Fruit fly (Drosophila melanogaster) whole organism, embryonic: ENCODE results near the gene CG17224.

Experiments used
- Awh ChIP-seq: fragments of 200-800 bp; sonication (Bioruptor generic); IDR thresholded peaks from 2 replicates; pipeline ENCODE4, ENCODE4 v1.3.6; 2022; ENCODE audit warnings: missing biosample characterization, missing genetic modification characterization
- CG11085 ChIP-seq: fragments of 200-800 bp; sonication (Bioruptor generic); IDR thresholded peaks from 2 replicates; pipeline ENCODE4 v1.3.6; 2022; ENCODE audit warnings: missing biosample characterization, missing genetic modification characterization
- CG12659 ChIP-seq: fragments of 200-800 bp; sonication (Bioruptor generic); optimal IDR thresholded peaks from 3 replicates; lab custom pipeline; 2017; ENCODE audit warnings: mild to moderate bottlenecking, missing biosample characterization, missing genetic modification reagents, missing genetic modification characterization
- CG14441 ChIP-seq: fragments of 200-800 bp; sonication (Bioruptor generic); IDR thresholded peaks from 2 replicates; pipeline ENCODE4 v1.3.6; 2022; ENCODE audit warnings: missing biosample characterization, missing genetic modification characterization
- CG16815 ChIP-seq: fragments of 200-800 bp; sonication (Bioruptor generic); optimal IDR thresholded peaks from 3 replicates; lab custom pipeline; 2017; ENCODE audit warnings: missing biosample characterization, mild to moderate bottlenecking, missing genetic modification characterization
- CG2678 ChIP-seq: fragments of 200-800 bp; sonication (Bioruptor generic); optimal IDR thresholded peaks from 3 replicates; lab custom pipeline; 2019; ENCODE audit warnings: missing biosample characterization, mild to moderate bottlenecking, missing genetic modification characterization, moderate library complexity
- CG30020 ChIP-seq: fragments of 200-800 bp; optimal IDR thresholded peaks from 2 replicates; lab custom pipeline; 2019; ENCODE audit warnings: missing biosample characterization, mild to moderate bottlenecking, missing genetic modification characterization, moderate library complexity
- CG31365 ChIP-seq: fragments of 200-800 bp; sonication (Bioruptor generic); optimal IDR thresholded peaks from 2 replicates; lab custom pipeline; 2018; ENCODE audit warnings: missing biosample characterization, mild to moderate bottlenecking, missing genetic modification characterization
- CG33557 ChIP-seq: fragments of 200-800 bp; sonication (Bioruptor generic); optimal IDR thresholded peaks from 2 replicates; lab custom pipeline; 2019; ENCODE audit warnings: missing biosample characterization, mild to moderate bottlenecking, missing genetic modification characterization, moderate library complexity
- CG4820 ChIP-seq: fragments of 200-800 bp; sonication (Bioruptor generic); optimal IDR thresholded peaks from 3 replicates; lab custom pipeline; 2016; ENCODE audit warnings: missing biosample characterization, missing genetic modification characterization
- CG5180 ChIP-seq: fragments of 200-800 bp; sonication (Bioruptor generic); optimal IDR thresholded peaks from 3 replicates; lab custom pipeline; 2017; ENCODE audit warnings: missing biosample characterization, missing genetic modification characterization, mild to moderate bottlenecking, moderate library complexity, missing genetic modification reagents
- CG6254 ChIP-seq: fragments of 200-800 bp; sonication (Bioruptor generic); optimal IDR thresholded peaks from 3 replicates; lab custom pipeline; 2017; ENCODE audit warnings: mild to moderate bottlenecking, missing biosample characterization, missing genetic modification reagents, missing genetic modification characterization
- CG6813 ChIP-seq: fragments of 200-800 bp; sonication (Bioruptor generic); optimal IDR thresholded peaks from 2 replicates; lab custom pipeline; 2017; ENCODE audit warnings: missing biosample characterization, missing genetic modification characterization, mild to moderate bottlenecking, moderate library complexity, missing genetic modification reagents
- CG7928 ChIP-seq: fragments of 200-800 bp; sonication (Bioruptor generic); optimal IDR thresholded peaks from 2 replicates; lab custom pipeline; 2017; ENCODE audit warnings: missing biosample characterization, mild to moderate bottlenecking, missing genetic modification characterization
- CG8281 ChIP-seq: fragments of 200-800 bp; sonication (Bioruptor generic); optimal IDR thresholded peaks from 2 replicates; lab custom pipeline; 2018; ENCODE audit warnings: missing biosample characterization, mild to moderate bottlenecking, missing genetic modification characterization, moderate library complexity
- CG8359 ChIP-seq: fragments of 200-800 bp; sonication (Bioruptor generic); optimal IDR thresholded peaks from 2 replicates; lab custom pipeline; 2017; ENCODE audit warnings: missing biosample characterization, mild to moderate bottlenecking, missing genetic modification characterization, borderline replicate concordance
- CG8765 ChIP-seq: fragments of 200-800 bp; sonication (Bioruptor generic); IDR thresholded peaks from 2 replicates; pipeline ENCODE4 v1.3.6; 2022; ENCODE audit warnings: missing biosample characterization, missing genetic modification characterization
- CG8944 ChIP-seq: fragments of 200-800 bp; sonication (Bioruptor generic); optimal IDR thresholded peaks from 3 replicates; lab custom pipeline; 2016; ENCODE audit warnings: missing biosample characterization, missing genetic modification characterization
- Camta ChIP-seq: fragments of 200-800 bp; sonication (Bioruptor generic); optimal IDR thresholded peaks from 2 replicates; lab custom pipeline; 2016; ENCODE audit warnings: missing biosample characterization, missing genetic modification characterization
- D ChIP-seq, 2 experiments: fragments of 200-800 bp in 1 of 2; fragments of >200 bp in 1 of 2; sonication (Bioruptor generic) in 1 of 2; optimal IDR thresholded peaks; 2 replicates in 1 of 2; 3 replicates in 1 of 2; lab custom pipeline; 2017; ENCODE audit warnings: mild to moderate bottlenecking in 1 of 2, missing biosample characterization in 1 of 2, missing genetic modification characterization in 1 of 2, missing genetic modification reagents in 1 of 2
- Dad ChIP-seq: fragments of 200-800 bp; sonication (Bioruptor generic); optimal IDR thresholded peaks from 3 replicates; lab custom pipeline; 2016; ENCODE audit warnings: missing biosample characterization, missing genetic modification characterization
- Dip3 ChIP-seq: fragments of 200-800 bp; sonication (Bioruptor generic); optimal IDR thresholded peaks from 3 replicates; lab custom pipeline; 2016; ENCODE audit warnings: missing biosample characterization, missing genetic modification characterization
- Dll ChIP-seq: fragments of 200-800 bp; sonication (Bioruptor generic); IDR thresholded peaks from 4 replicates; pipeline ENCODE4 v1.3.6; 2022; ENCODE audit warnings: missing biosample characterization, missing genetic modification characterization; ENCODE audit not compliant: partially characterized antibody
- Gug ChIP-seq: fragments of 200-800 bp; sonication (Bioruptor generic); IDR thresholded peaks from 4 replicates; pipeline ENCODE4 v1.3.6; 2022; ENCODE audit warnings: missing biosample characterization, missing genetic modification characterization
- HHEX ChIP-seq: fragments of 200-800 bp; sonication (Bioruptor generic); optimal IDR thresholded peaks from 3 replicates; lab custom pipeline; 2017; ENCODE audit warnings: missing biosample characterization, mild to moderate bottlenecking, missing genetic modification characterization, missing genetic modification reagents
- Hr78 ChIP-seq, 2 experiments: fragments of 200-800 bp in 1 of 2; fragments of >200 bp in 1 of 2; sonication (Bioruptor generic) in 1 of 2; optimal IDR thresholded peaks; 2 replicates each; lab custom pipeline; 2017 to 2019; ENCODE audit warnings: missing biosample characterization in 2 of 2, missing genetic modification characterization in 2 of 2, mild to moderate bottlenecking in 1 of 2, moderate library complexity in 1 of 2
- Hsf ChIP-seq: fragments of 200-800 bp; sonication (Bioruptor generic); optimal IDR thresholded peaks from 3 replicates; lab custom pipeline; 2016; ENCODE audit warnings: missing biosample characterization, missing genetic modification characterization
- MBD-R2 ChIP-seq: fragments of 200-800 bp; sonication (Bioruptor generic); IDR thresholded peaks from 2 replicates; pipeline ENCODE4 v1.3.6; 2022; ENCODE audit warnings: missing biosample characterization, missing genetic modification characterization
- Meics ChIP-seq: fragments of 200-800 bp; sonication (Bioruptor generic); optimal IDR thresholded peaks from 2 replicates; lab custom pipeline; 2017; ENCODE audit warnings: missing biosample characterization, mild to moderate bottlenecking, missing genetic modification characterization
- Myb ChIP-seq: fragments of 200-800 bp; sonication (Bioruptor generic); optimal IDR thresholded peaks from 2 replicates; lab custom pipeline; 2016; ENCODE audit warnings: missing biosample characterization, missing genetic modification characterization
- Pdp1 ChIP-seq, 2 experiments: fragments of 200-800 bp; sonication (Bioruptor generic); optimal IDR thresholded peaks; 3 replicates each; lab custom pipeline; 2016; ENCODE audit warnings: missing biosample characterization in 2 of 2, missing genetic modification characterization in 2 of 2, mild to moderate bottlenecking in 1 of 2, moderate library complexity in 1 of 2
- Sry-δ ChIP-seq: fragments of 200-800 bp; sonication (Bioruptor generic); optimal IDR thresholded peaks from 2 replicates; lab custom pipeline; 2016; ENCODE audit warnings: missing biosample characterization, missing genetic modification characterization
- Tbp ChIP-seq: fragments of >200 bp; optimal IDR thresholded peaks from 2 replicates; lab custom pipeline; 2018; ENCODE audit warnings: missing biosample characterization, missing genetic modification characterization
- bbx ChIP-seq: fragments of 200-800 bp; sonication (Bioruptor generic); IDR thresholded peaks from 2 replicates; pipeline ENCODE4 v1.3.6; 2022; ENCODE audit warnings: missing biosample characterization, missing genetic modification characterization; ENCODE audit not compliant: partially characterized antibody
- eve ChIP-seq, 2 experiments: fragments of >200 bp; optimal IDR thresholded peaks; 2 replicates each; lab custom pipeline; 2017; ENCODE audit warnings: missing biosample characterization in 2 of 2, missing genetic modification characterization in 2 of 2
- ewg ChIP-seq: fragments of 200-800 bp; sonication (Bioruptor generic); optimal IDR thresholded peaks from 3 replicates; lab custom pipeline; 2017; ENCODE audit warnings: mild to moderate bottlenecking, missing biosample characterization, missing genetic modification reagents, missing genetic modification characterization
- gcm ChIP-seq: fragments of 200-800 bp; sonication (Bioruptor generic); optimal IDR thresholded peaks from 2 replicates; lab custom pipeline; 2019; ENCODE audit warnings: missing biosample characterization, mild to moderate bottlenecking, missing genetic modification characterization, moderate library complexity
- gsb-n ChIP-seq: fragments of 200-800 bp; sonication (Bioruptor generic); optimal IDR thresholded peaks from 3 replicates; lab custom pipeline; 2018; ENCODE audit warnings: missing biosample characterization, mild to moderate bottlenecking, missing genetic modification characterization
- lab ChIP-seq: fragments of 200-800 bp; sonication (Bioruptor generic); optimal IDR thresholded peaks from 3 replicates; lab custom pipeline; 2017; ENCODE audit warnings: missing biosample characterization, missing genetic modification characterization, mild to moderate bottlenecking, moderate library complexity, missing genetic modification reagents
- maf-S ChIP-seq: fragments of 200-800 bp; sonication (Bioruptor generic); optimal IDR thresholded peaks from 2 replicates; lab custom pipeline; 2016; ENCODE audit warnings: missing biosample characterization, missing genetic modification characterization
- psq ChIP-seq: fragments of 200-800 bp; sonication (Bioruptor generic); optimal IDR thresholded peaks from 2 replicates; lab custom pipeline; 2017; ENCODE audit warnings: missing biosample characterization, missing genetic modification characterization
- ranshi ChIP-seq: fragments of 200-800 bp; sonication (Bioruptor generic); IDR thresholded peaks from 2 replicates; pipeline ENCODE4 v1.3.6; 2022; ENCODE audit warnings: missing biosample characterization, missing genetic modification characterization
- sens-2 ChIP-seq: fragments of 200-800 bp; sonication (Bioruptor generic); IDR thresholded peaks from 2 replicates; pipeline ENCODE4 v1.3.6; 2022; ENCODE audit warnings: missing biosample characterization, missing genetic modification characterization
- sug ChIP-seq: fragments of 200-800 bp; optimal IDR thresholded peaks from 2 replicates; lab custom pipeline; 2019; ENCODE audit warnings: missing biosample characterization, mild to moderate bottlenecking, missing genetic modification characterization, moderate library complexity
- tll ChIP-seq, 2 experiments: fragments of 200-800 bp in 1 of 2; fragments of >200 bp in 1 of 2; sonication (Bioruptor generic) in 1 of 2; optimal IDR thresholded peaks; 2 replicates each; lab custom pipeline; 2017 to 2019; ENCODE audit warnings: missing biosample characterization in 2 of 2, missing genetic modification characterization in 2 of 2, mild to moderate bottlenecking in 1 of 2, moderate library complexity in 1 of 2
- tna ChIP-seq: fragments of 200-800 bp; sonication (Bioruptor generic); IDR thresholded peaks from 2 replicates; pipeline ENCODE4 v1.3.6; 2022; ENCODE audit warnings: missing biosample characterization, missing genetic modification characterization; ENCODE audit not compliant: partially characterized antibody
- ttk ChIP-seq: fragments of 200-800 bp; sonication (Bioruptor generic); IDR thresholded peaks from 2 replicates; pipeline ENCODE4 v2.1.2; 2022; ENCODE audit warnings: missing biosample characterization, missing genetic modification characterization
- tx ChIP-seq: fragments of 200-800 bp; sonication (Bioruptor generic); optimal IDR thresholded peaks from 2 replicates; lab custom pipeline; 2016; ENCODE audit warnings: missing biosample characterization, missing genetic modification characterization
- unc-4 ChIP-seq: fragments of 200-800 bp; sonication (Bioruptor generic); IDR thresholded peaks from 2 replicates; pipeline ENCODE4 v1.3.6; 2022; ENCODE audit warnings: missing biosample characterization, missing genetic modification characterization; ENCODE audit not compliant: partially characterized antibody

The CG17224 gene

DNA sequence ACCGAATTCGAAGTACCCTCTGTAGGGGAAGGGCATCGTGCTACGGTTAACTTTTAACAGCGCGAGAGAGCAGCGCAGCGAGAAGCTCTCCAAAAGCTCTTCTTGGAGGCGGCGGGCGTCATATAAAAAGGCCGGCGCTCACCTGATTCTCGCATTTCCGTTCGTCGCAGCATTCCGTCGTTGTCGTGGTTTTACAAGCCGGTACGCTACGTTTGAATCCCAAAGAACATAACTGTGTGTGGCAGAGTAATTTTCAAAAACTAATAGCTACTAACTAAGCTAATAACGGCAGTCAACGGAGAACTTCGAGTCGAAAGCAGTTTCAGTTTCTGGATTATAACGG, 38.3 kb upstream of the CG17224 start, which contains the start of gene FASN1 (continued):
- no peak for TF ChIP-seq CG16815
- TF ChIP-seq gsb-n (tag; lab: Kevin White, UChicago) = no peak
- TF ChIP-seq Hsf (GFP tag; lab: Kevin White, UChicago) = no peak
- TF ChIP-seq CG12659 = no peak
- TF ChIP-seq ttk (GFP tag; lab: Robert Waterston, UW) = no peak
- peak; percentile 17 for TF ChIP-seq CG2678 (tag; lab: Kevin White, UChicago)
- 0 out of 2 replicates have a peak, but pooled peaks have one; percentile 50 for TF ChIP-seq ranshi (GFP tag; lab: Robert Waterston, UW)
- no peak for TF ChIP-seq sens-2 (GFP tag; lab: Robert Waterston, UW)
- no peak for TF ChIP-seq Pdp1 (GFP tag; optimal IDR thresholded peaks at IDR 0.05; lab: Kevin White, UChicago)
- no peak for TF ChIP-seq CG8281 (tag; lab: Kevin White, UChicago)
- TF ChIP-seq CG8765 (GFP tag; lab: Robert Waterston, UW) = no peak
- peak; percentile 46 for TF ChIP-seq CG6813 (GFP tag; lab: Kevin White, UChicago)
- no peak for TF ChIP-seq Camta
- no peak for TF ChIP-seq Tbp (GFP tag; lab: Kevin White, UChicago)
- no peak for TF ChIP-seq Hr78 (GFP tag; optimal IDR thresholded peaks at IDR 0.05; lab: Kevin White, UChicago)
- no peak for TF ChIP-seq CG8359
- TF ChIP-seq CG7928 (GFP tag; lab: Kevin White, UChicago) = no peak
- no peak for TF ChIP-seq ewg (GFP tag; lab: Kevin White, UChicago)
- TF ChIP-seq CG8944 (GFP tag; lab: Kevin White, UChicago) = no peak
- no peak for TF ChIP-seq CG31365
- TF ChIP-seq CG33557 (GFP tag; lab: Kevin White, UChicago) = no peak
- TF ChIP-seq CG5180 (GFP tag; lab: Kevin White, UChicago) = peak; percentile 23
- 0 out of 2 replicates have a peak, but pooled peaks have one; percentile 24 for TF ChIP-seq unc-4
- TF ChIP-seq Meics = no peak
- TF ChIP-seq psq (GFP tag; lab: Kevin White, UChicago) = no peak
- TF ChIP-seq CG14441 (GFP tag; lab: Robert Waterston, UW) = 0 out of 2 replicates have a peak, but pooled peaks have one; percentile 12
- peak; percentile 31; the same call in 1 of the 2 replicates for TF ChIP-seq MBD-R2 (GFP tag; lab: Robert Waterston, UW)
- peak; percentile 70; the same call in 2 of the 4 replicates for TF ChIP-seq Gug (GFP tag; lab: Robert Waterston, UW)
- TF ChIP-seq maf-S (GFP tag; lab: Kevin White, UChicago) = no peak
- peak; percentile 49; the same call in 1 of the 2 replicates for TF ChIP-seq bbx (GFP tag; lab: Robert Waterston, UW)
- no peak for TF ChIP-seq eve (GFP tag; optimal IDR thresholded peaks at IDR 0.05; lab: Kevin White, UChicago)
- TF ChIP-seq Sry-δ = no peak
- TF ChIP-seq CG6254 = no peak
- no peak for TF ChIP-seq Awh (GFP tag; lab: Robert Waterston, UW)
- TF ChIP-seq HHEX (GFP tag; lab: Kevin White, UChicago) = peak; percentile 14
- no peak for TF ChIP-seq CG30020
- TF ChIP-seq tx (GFP tag; lab: Kevin White, UChicago) = no peak
- no peak for TF ChIP-seq D (optimal IDR thresholded peaks at IDR 0.05; lab: Kevin White, UChicago)
- no peak for TF ChIP-seq D (GFP tag; optimal IDR thresholded peaks at IDR 0.05; lab: Kevin White, UChicago)
- no peak for TF ChIP-seq gcm
- no peak for TF ChIP-seq Dip3
- no peak for TF ChIP-seq CG4820 (GFP tag; lab: Kevin White, UChicago)
- TF ChIP-seq CG11085 (GFP tag; lab: Robert Waterston, UW) = no peak
- no peak for TF ChIP-seq Dll
- TF ChIP-seq lab (GFP tag; lab: Kevin White, UChicago) = peak; percentile 26
- TF ChIP-seq tll (GFP tag; optimal IDR thresholded peaks at IDR 0.05; lab: Kevin White, UChicago) = no peak
- TF ChIP-seq Myb (GFP tag; lab: Kevin White, UChicago) = peak; percentile 31
- TF ChIP-seq Dad (GFP tag; lab: Kevin White, UChicago) = peak; percentile 0
- TF ChIP-seq tna (GFP tag; lab: Robert Waterston, UW) = peak; percentile 45; the same call in 1 of the 2 replicates
- TF ChIP-seq sug (tag; lab: Kevin White, UChicago) = peak; percentile 40
